Worm (Caenorhabditis elegans): Measurements from ENCODE around the gene K11H12.4.

K11H12.4 gene

ce11 chrIV:657932-658331, 17.8 kb downstream of the K11H12.4 start:
- TF ChIP-seq hlh-30 (tag; optimal IDR thresholded peaks at IDR 0.05; ENCODE audit: insufficient read depth) (peak; percentile 20), Y22D7AL.16 (tag; optimal IDR thresholded peaks at IDR 0.05) (peak; percentile 15), che-1 (tag; optimal IDR thresholded peaks at IDR 0.05) (no peak), lin-11 (tag; optimal IDR thresholded peaks at IDR 0.05) (no peak), nfya-1 (tag; optimal IDR thresholded peaks at IDR 0.05) (peak; percentile 25), ceh-34 (tag; optimal IDR thresholded peaks at IDR 0.05) (peak; percentile 63)

- no peak for TF ChIP-seq pat-9 (tag; optimal IDR thresholded peaks at IDR 0.05)
- TF ChIP-seq lin-11 (tag; optimal IDR thresholded peaks at IDR 0.05): no peak
Measured at ce11 chrIV:657046-657445, 18.6 kb downstream of the K11H12.4 start.

- peak; percentile 94 for TF ChIP-seq unc-42 (tag; optimal IDR thresholded peaks at IDR 0.05)
- TF ChIP-seq elt-4 (tag; optimal IDR thresholded peaks at IDR 0.05): no peak
- peak; percentile 82 for TF ChIP-seq sox-2 (GFP tag; IDR thresholded peaks at IDR 0.05)
- TF ChIP-seq eyg-1 (tag; optimal IDR thresholded peaks at IDR 0.05): peak; percentile 82
- TF ChIP-seq ceh-2 (tag; optimal IDR thresholded peaks at IDR 0.05): peak; percentile 96
- TF ChIP-seq nfya-1 (tag; optimal IDR thresholded peaks at IDR 0.05): peak; percentile 99
- peak; percentile 94 for TF ChIP-seq hlh-30 (tag; optimal IDR thresholded peaks at IDR 0.05; ENCODE audit: insufficient read depth)
- peak; percentile 80 for TF ChIP-seq Y22D7AL.16 (tag; optimal IDR thresholded peaks at IDR 0.05)
- TF ChIP-seq ref-2 (tag; optimal IDR thresholded peaks at IDR 0.05): peak; percentile 99
- peak; percentile 87 for TF ChIP-seq unc-3 (GFP tag; conservative IDR thresholded peaks at IDR 0.05)
- TF ChIP-seq unc-3 (tag; optimal IDR thresholded peaks at IDR 0.05): peak; percentile 95
- TF ChIP-seq fkh-6 (tag; optimal IDR thresholded peaks at IDR 0.05): peak; percentile 75
- TF ChIP-seq tbx-2 (tag; optimal IDR thresholded peaks at IDR 0.05): peak; percentile 99
- TF ChIP-seq pag-3 (tag; optimal IDR thresholded peaks at IDR 0.05; ENCODE audit: borderline replicate concordance): peak; percentile 89
- no peak for TF ChIP-seq mec-3 (tag; optimal IDR thresholded peaks at IDR 0.05; ENCODE audit: borderline replicate concordance)
- TF ChIP-seq fkh-10 (GFP tag; optimal IDR thresholded peaks at IDR 0.05): peak; percentile 88
- peak; percentile 80 for TF ChIP-seq tbx-7 (tag; optimal IDR thresholded peaks at IDR 0.05)
- peak; percentile 91 for TF ChIP-seq lim-6 (tag; optimal IDR thresholded peaks at IDR 0.05)
- peak; percentile 98 for TF ChIP-seq ceh-14 (tag; optimal IDR thresholded peaks at IDR 0.05)
- TF ChIP-seq npax-4 (tag; optimal IDR thresholded peaks at IDR 0.05): peak; percentile 18
- peak; percentile 85 for TF ChIP-seq K09A11.1 (tag; optimal IDR thresholded peaks at IDR 0.05; ENCODE audit: insufficient read depth)
- peak; percentile 71 for TF ChIP-seq che-1 (tag; optimal IDR thresholded peaks at IDR 0.05)
- TF ChIP-seq fax-1 (tag; optimal IDR thresholded peaks at IDR 0.05): peak; percentile 84
- TF ChIP-seq pha-4 (tag; optimal IDR thresholded peaks at IDR 0.05): no peak
- peak; percentile 56 for TF ChIP-seq hlh-15 (tag; optimal IDR thresholded peaks at IDR 0.05)
- peak; percentile 85 for TF ChIP-seq sdc-2 (tag; optimal IDR thresholded peaks at IDR 0.05)
- peak; percentile 88 for TF ChIP-seq ahr-1 (tag; optimal IDR thresholded peaks at IDR 0.05)
- peak; percentile 73 for TF ChIP-seq ceh-6 (GFP tag; optimal IDR thresholded peaks at IDR 0.05)
- TF ChIP-seq T23F11.4 (GFP tag; optimal IDR thresholded peaks at IDR 0.05): peak; percentile 74
- TF ChIP-seq gmeb-2 (tag; optimal IDR thresholded peaks at IDR 0.05): peak; percentile 87
- TF ChIP-seq pax-1 (tag; optimal IDR thresholded peaks at IDR 0.05): peak; percentile 92
- peak; percentile 99 for TF ChIP-seq ceh-18 (tag; optimal IDR thresholded peaks at IDR 0.05)
- TF ChIP-seq unc-55 (GFP tag; optimal IDR thresholded peaks at IDR 0.05): peak; percentile 84
- peak; percentile 59 for TF ChIP-seq C38D4.7 (GFP tag; optimal IDR thresholded peaks at IDR 0.05)
- peak; percentile 61 for TF ChIP-seq nhr-11 (tag; optimal IDR thresholded peaks at IDR 0.05)
- TF ChIP-seq ceh-34 (tag; optimal IDR thresholded peaks at IDR 0.05): peak; percentile 100
- peak; percentile 84 for TF ChIP-seq sox-4 (tag; optimal IDR thresholded peaks at IDR 0.05)
- TF ChIP-seq pat-9 (tag; optimal IDR thresholded peaks at IDR 0.05): peak; percentile 94
- peak; percentile 82 for TF ChIP-seq zip-5 (tag; optimal IDR thresholded peaks at IDR 0.05)
- TF ChIP-seq dmd-4 (tag; optimal IDR thresholded peaks at IDR 0.05; ENCODE audit: borderline replicate concordance): peak; percentile 47
- peak; percentile 98 for TF ChIP-seq ets-4 (tag; optimal IDR thresholded peaks at IDR 0.05)
- no peak for TF ChIP-seq ceh-9 (tag; optimal IDR thresholded peaks at IDR 0.05)
- peak; percentile 86 for TF ChIP-seq ttx-3 (tag; optimal IDR thresholded peaks at IDR 0.05)
- peak; percentile 71 for TF ChIP-seq ceh-24 (tag; optimal IDR thresholded peaks at IDR 0.05)
Measured at ce11 chrIV:654526-655440, 20.9 kb downstream of the K11H12.4 start, which contains the start of the genes rpl-15 and K11H12.8. Gene rpl-15, minus strand, starts transcription at chrIV:654576. Gene K11H12.8, plus strand, starts transcription at chrIV:655390.
